Fruit fly (Drosophila melanogaster) whole organism, pupa: Measurements from ENCODE around the gene CG16903.

Experiments used
- CG10348 ChIP-seq: fragments of 200-800 bp; sonication (Bioruptor generic); IDR thresholded peaks from 2 replicates; pipeline ENCODE4 v1.3.6; 2022; ENCODE audit warnings: missing biosample characterization, missing genetic modification characterization
- CG12605 ChIP-seq: fragments of 200-800 bp; sonication (Bioruptor generic); IDR thresholded peaks from 2 replicates; pipeline ENCODE4 v1.3.6; 2022; ENCODE audit warnings: missing biosample characterization, missing genetic modification characterization
- CG13204 ChIP-seq: fragments of 200-800 bp; sonication (Bioruptor generic); optimal IDR thresholded peaks from 2 replicates; lab custom pipeline; 2018; ENCODE audit warnings: missing biosample characterization, mild to moderate bottlenecking, missing genetic modification characterization, moderate library complexity
- CG14655 ChIP-seq: fragments of 200-800 bp; sonication (Bioruptor generic); optimal IDR thresholded peaks from 3 replicates; lab custom pipeline; 2017; ENCODE audit warnings: mild to moderate bottlenecking, missing biosample characterization, missing genetic modification reagents, missing genetic modification characterization
- CG15710 ChIP-seq: fragments of 200-800 bp; sonication (Bioruptor generic); optimal IDR thresholded peaks from 2 replicates; lab custom pipeline; 2018; ENCODE audit warnings: missing biosample characterization, mild to moderate bottlenecking, missing genetic modification characterization, moderate library complexity
- CG17806 ChIP-seq: fragments of 200-800 bp; sonication (Bioruptor generic); optimal IDR thresholded peaks from 2 replicates; lab custom pipeline; 2018; ENCODE audit warnings: missing biosample characterization, mild to moderate bottlenecking, missing genetic modification characterization, moderate library complexity
- CG32121 ChIP-seq: fragments of 200-800 bp; sonication (Bioruptor generic); IDR thresholded peaks from 2 replicates; pipeline ENCODE4 v1.3.6; 2022; ENCODE audit warnings: missing biosample characterization, missing genetic modification characterization
- CG34367 ChIP-seq: fragments of 200-800 bp; sonication (Bioruptor generic); optimal IDR thresholded peaks from 2 replicates; lab custom pipeline; 2018; ENCODE audit warnings: missing biosample characterization, mild to moderate bottlenecking, missing genetic modification characterization
- CG4496 ChIP-seq: fragments of 200-800 bp; sonication (Bioruptor generic); IDR thresholded peaks from 3 replicates; pipeline ENCODE4 v1.3.6; 2022; ENCODE audit warnings: missing biosample characterization, missing genetic modification characterization
- CG8159 ChIP-seq: fragments of 200-800 bp; sonication (Bioruptor generic); optimal IDR thresholded peaks from 3 replicates; lab custom pipeline; 2018; ENCODE audit warnings: missing biosample characterization, mild to moderate bottlenecking, missing genetic modification characterization, moderate library complexity
- CG8301 ChIP-seq: fragments of 200-800 bp; sonication (Bioruptor generic); optimal IDR thresholded peaks from 2 replicates; lab custom pipeline; 2018; ENCODE audit warnings: missing biosample characterization, mild to moderate bottlenecking, missing genetic modification characterization
- CG9948 ChIP-seq: fragments of 200-800 bp; sonication (Bioruptor generic); optimal IDR thresholded peaks from 2 replicates; lab custom pipeline; 2018; ENCODE audit warnings: missing biosample characterization, mild to moderate bottlenecking, missing genetic modification characterization, moderate library complexity
- D1 ChIP-seq: fragments of 200-800 bp; sonication (Bioruptor generic); optimal IDR thresholded peaks from 2 replicates; lab custom pipeline; 2018; ENCODE audit warnings: missing biosample characterization, mild to moderate bottlenecking, missing genetic modification characterization, moderate library complexity
- EcR ChIP-seq: fragments of 200-800 bp; sonication (Bioruptor generic); optimal IDR thresholded peaks from 3 replicates; lab custom pipeline; 2019; ENCODE audit warnings: missing biosample characterization, missing genetic modification characterization, mild to moderate bottlenecking, moderate library complexity, missing genetic modification reagents
- Ets98B ChIP-seq: fragments of 200-800 bp; sonication (Bioruptor generic); IDR thresholded peaks from 2 replicates; pipeline ENCODE4 v1.3.6; 2022; ENCODE audit warnings: missing biosample characterization, missing genetic modification characterization
- Pif1A ChIP-seq: fragments of 200-800 bp; sonication (Bioruptor generic); optimal IDR thresholded peaks from 3 replicates; lab custom pipeline; 2016; ENCODE audit warnings: missing biosample characterization, missing genetic modification characterization
- Pif1B ChIP-seq: fragments of 200-800 bp; sonication (Bioruptor generic); optimal IDR thresholded peaks from 3 replicates; lab custom pipeline; 2016; ENCODE audit warnings: missing biosample characterization, missing genetic modification characterization
- Snoo ChIP-seq: fragments of 200-800 bp; sonication (Bioruptor generic); optimal IDR thresholded peaks from 3 replicates; lab custom pipeline; 2017; ENCODE audit warnings: missing biosample characterization, mild to moderate bottlenecking, missing genetic modification characterization, inconsistent platforms
- fd96Ca ChIP-seq: fragments of 200-800 bp; sonication (Bioruptor generic); IDR thresholded peaks from 3 replicates; pipeline ENCODE4 v1.3.6; 2022; ENCODE audit warnings: missing biosample characterization, missing genetic modification characterization
- gl ChIP-seq: fragments of 200-800 bp; sonication (Bioruptor generic); optimal IDR thresholded peaks from 2 replicates; lab custom pipeline; 2018; ENCODE audit warnings: missing biosample characterization, mild to moderate bottlenecking, missing genetic modification characterization
- rn ChIP-seq: fragments of 200-800 bp; sonication (Bioruptor generic); IDR thresholded peaks from 2 replicates; pipeline ENCODE4 v1.3.6; 2022; ENCODE audit warnings: missing biosample characterization, missing genetic modification characterization

Gene CG16903

dm6 chrX:2070708-2071063 lies 9.5 kb downstream of the CG16903 start:
- peak; percentile 41; the same call in 1 of the 2 replicates for TF ChIP-seq CG10348 (GFP tag; lab: Robert Waterston, UW)
- TF ChIP-seq CG14655 (GFP tag; lab: Kevin White, UChicago), result no peak
- peak; percentile 84 for TF ChIP-seq CG32121 (GFP tag; lab: Robert Waterston, UW)
- peak; percentile 72 for TF ChIP-seq CG8301
- TF ChIP-seq CG13204 (GFP tag; lab: Kevin White, UChicago), result no peak
- peak; percentile 40 for TF ChIP-seq CG8159 (tag; lab: Kevin White, UChicago)
- peak; percentile 37 for TF ChIP-seq CG17806 (tag; lab: Kevin White, UChicago)
- peak; percentile 80 for TF ChIP-seq fd96Ca (GFP tag; lab: Robert Waterston, UW)
- TF ChIP-seq CG34367 (tag; lab: Kevin White, UChicago), result peak; percentile 11
- TF ChIP-seq CG4496, result peak; percentile 65; the same call in 2 of the 3 replicates
- 0 out of 2 replicates have a peak, but pooled peaks have one; percentile 20 for TF ChIP-seq rn (GFP tag; lab: Robert Waterston, UW)
- peak; percentile 53; the same call in 1 of the 2 replicates for TF ChIP-seq CG12605 (GFP tag; lab: Robert Waterston, UW)
- TF ChIP-seq Ets98B (GFP tag; lab: Robert Waterston, UW), result peak; percentile 75
- TF ChIP-seq Pif1A (GFP tag; lab: Kevin White, UChicago), result no peak
- TF ChIP-seq D1 (tag; lab: Kevin White, UChicago), result no peak
- no peak for TF ChIP-seq EcR (GFP tag; lab: Kevin White, UChicago)
- TF ChIP-seq gl (tag; lab: Kevin White, UChicago), result no peak
- peak; percentile 52 for TF ChIP-seq CG9948 (tag; lab: Kevin White, UChicago)
- TF ChIP-seq Pif1B (GFP tag; lab: Kevin White, UChicago), result no peak
- TF ChIP-seq CG15710 (tag; lab: Kevin White, UChicago), result peak; percentile 40
- TF ChIP-seq Snoo (tag; lab: Kevin White, UChicago), result peak; percentile 28

dm6 chrX:2069787-2070707 lies 10.2 kb downstream of the CG16903 start:
- TF ChIP-seq D1 (tag; lab: Kevin White, UChicago), result no peak
- TF ChIP-seq CG10348 (GFP tag; lab: Robert Waterston, UW), result no peak
- no peak for TF ChIP-seq CG15710 (tag; lab: Kevin White, UChicago)
- no peak for TF ChIP-seq Snoo (tag; lab: Kevin White, UChicago)
- no peak for TF ChIP-seq CG13204 (GFP tag; lab: Kevin White, UChicago)
- no peak for TF ChIP-seq CG8301
- TF ChIP-seq gl (tag; lab: Kevin White, UChicago), result no peak
- TF ChIP-seq CG8159 (tag; lab: Kevin White, UChicago), result no peak
- TF ChIP-seq EcR (GFP tag; lab: Kevin White, UChicago), result no peak
- TF ChIP-seq CG14655 (GFP tag; lab: Kevin White, UChicago), result no peak
- TF ChIP-seq, all 21 proteins: peak for 0

DNA sequence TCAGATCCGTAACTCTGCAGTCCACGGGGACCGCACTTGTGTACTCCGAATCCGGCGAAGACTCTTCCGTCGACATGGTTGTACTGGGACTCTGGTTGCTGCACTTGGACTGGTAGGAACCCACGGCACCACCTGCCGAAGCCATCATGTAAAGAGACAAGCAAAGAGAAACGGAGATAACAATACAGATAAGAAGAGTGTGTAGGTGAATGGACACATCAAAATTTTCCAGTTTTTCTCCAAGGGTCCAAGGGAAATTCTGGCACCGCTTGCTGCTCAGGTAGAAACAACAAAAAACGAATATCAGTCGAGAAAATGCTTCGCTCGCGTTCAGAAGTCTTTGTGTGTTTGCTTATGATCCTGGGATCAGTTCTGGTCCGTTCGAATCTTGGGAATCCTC lies 11.9 kb downstream of the CG16903 start, which contains the start of gene CG4194:
CG4194 (plus strand) TSS at position 301 of the 400 bp plus-strand sequence.
- TF ChIP-seq fd96Ca (GFP tag; lab: Robert Waterston, UW), result no peak
- TF ChIP-seq CG8301, result no peak
- TF ChIP-seq CG15710 (tag; lab: Kevin White, UChicago), result no peak
- no peak for TF ChIP-seq Snoo (tag; lab: Kevin White, UChicago)
- no peak for TF ChIP-seq CG34367 (tag; lab: Kevin White, UChicago)
- no peak for TF ChIP-seq CG9948 (tag; lab: Kevin White, UChicago)
- TF ChIP-seq rn (GFP tag; lab: Robert Waterston, UW), result no peak
- no peak for TF ChIP-seq CG14655 (GFP tag; lab: Kevin White, UChicago)
- no peak for TF ChIP-seq gl (tag; lab: Kevin White, UChicago)
- no peak for TF ChIP-seq Pif1A (GFP tag; lab: Kevin White, UChicago)
- no peak for TF ChIP-seq EcR (GFP tag; lab: Kevin White, UChicago)
- no peak for TF ChIP-seq CG10348 (GFP tag; lab: Robert Waterston, UW)
- TF ChIP-seq CG17806 (tag; lab: Kevin White, UChicago), result no peak
- no peak for TF ChIP-seq D1 (tag; lab: Kevin White, UChicago)
- TF ChIP-seq CG8159 (tag; lab: Kevin White, UChicago), result no peak
- no peak for TF ChIP-seq CG4496

DNA sequence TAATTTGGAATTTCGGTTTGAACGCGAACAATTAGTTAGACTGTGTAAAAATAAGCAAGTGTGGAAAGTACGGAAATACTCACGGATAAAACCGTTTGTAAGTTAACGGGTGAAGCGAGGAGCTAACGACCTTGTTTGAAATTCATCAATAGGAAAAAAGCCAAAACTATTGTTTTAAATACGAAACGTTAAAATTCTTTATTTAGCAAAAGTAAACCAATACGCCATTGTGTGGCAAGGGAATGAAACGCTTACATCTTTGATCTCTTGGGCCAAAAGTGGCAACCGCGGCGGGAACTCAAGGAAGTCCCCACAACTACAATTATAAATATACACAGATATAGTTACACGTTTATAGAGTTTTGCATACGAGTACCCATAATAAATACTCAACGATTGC lies 13.9 kb downstream of the CG16903 start, which contains the start of gene CG14054:
CG14054 (minus strand) TSS at position 101 of the 400 bp plus-strand sequence.
- TF ChIP-seq Pif1B (GFP tag; lab: Kevin White, UChicago) (no peak), D1 (tag; lab: Kevin White, UChicago) (no peak)
- TF ChIP-seq, all 21 proteins: peak for 0

- TF ChIP-seq CG8301, result no peak
- no peak for TF ChIP-seq gl (tag; lab: Kevin White, UChicago)
- no peak for TF ChIP-seq D1 (tag; lab: Kevin White, UChicago)
- no peak for TF ChIP-seq fd96Ca (GFP tag; lab: Robert Waterston, UW)
- no peak for TF ChIP-seq CG15710 (tag; lab: Kevin White, UChicago)
- no peak for TF ChIP-seq CG4496
- no peak for TF ChIP-seq CG10348 (GFP tag; lab: Robert Waterston, UW)
- TF ChIP-seq CG13204 (GFP tag; lab: Kevin White, UChicago), result no peak
These were observed 15.1 kb downstream of the CG16903 start, which contains the start of gene CG4281 for dm6 chrX:2065073-2065472. CG4281 (minus strand) TSS chrX:2065142.
